Fruit fly (Drosophila melanogaster) whole organism, prepupa: Measurements from ENCODE around the gene spict.

ENCODE experiments used
- Blimp-1 ChIP-seq: fragments of 200-800 bp; sonication (Bioruptor generic); optimal IDR thresholded peaks from 3 replicates; lab custom pipeline; 2017; ENCODE audit warnings: missing biosample characterization, missing genetic modification characterization, mild to moderate bottlenecking, moderate library complexity, missing genetic modification reagents
- CG15336 ChIP-seq: fragments of 200-800 bp; sonication (Bioruptor generic); IDR thresholded peaks from 2 replicates; pipeline ENCODE4 v1.3.6; 2022; ENCODE audit warnings: missing biosample characterization, missing genetic modification characterization
- CG32006 ChIP-seq: fragments of 200-800 bp; sonication (Bioruptor generic); optimal IDR thresholded peaks from 3 replicates; lab custom pipeline; 2017; ENCODE audit warnings: missing biosample characterization, mild to moderate bottlenecking, missing genetic modification characterization
- CG7368 ChIP-seq: fragments of 200-800 bp; sonication (Bioruptor generic); optimal IDR thresholded peaks from 3 replicates; lab custom pipeline; 2016; ENCODE audit warnings: missing biosample characterization, missing genetic modification characterization
- Eip93F ChIP-seq: fragments of 200-800 bp; sonication (Bioruptor generic); optimal IDR thresholded peaks from 2 replicates; lab custom pipeline; 2016; ENCODE audit warnings: missing biosample characterization, mild to moderate bottlenecking, missing genetic modification characterization
- Hr39 ChIP-seq: fragments of 200-800 bp; sonication (Bioruptor generic); optimal IDR thresholded peaks from 2 replicates; lab custom pipeline; 2016; ENCODE audit warnings: missing biosample characterization, missing genetic modification characterization
- Lpt ChIP-seq: fragments of 200-800 bp; sonication (Bioruptor generic); optimal IDR thresholded peaks from 3 replicates; lab custom pipeline; 2016; ENCODE audit warnings: missing biosample characterization, missing genetic modification characterization
- Sox14 ChIP-seq: fragments of 200-800 bp; sonication (Bioruptor generic); optimal IDR thresholded peaks from 3 replicates; lab custom pipeline; 2016; ENCODE audit warnings: missing biosample characterization, missing genetic modification characterization
- acj6 ChIP-seq: fragments of 200-800 bp; sonication (Bioruptor generic); optimal IDR thresholded peaks from 3 replicates; lab custom pipeline; 2016; ENCODE audit warnings: missing biosample characterization, missing genetic modification characterization
- dsx ChIP-seq: fragments of 200-800 bp; optimal IDR thresholded peaks from 3 replicates; lab custom pipeline; 2019; ENCODE audit warnings: missing biosample characterization, mild to moderate bottlenecking, missing genetic modification characterization, moderate library complexity; ENCODE audit not compliant: poor library complexity, severe bottlenecking
- eg ChIP-seq: fragments of 200-800 bp; sonication (Bioruptor generic); IDR thresholded peaks from 3 replicates; pipeline ENCODE4 v1.3.6; 2022; ENCODE audit warnings: missing biosample characterization, missing genetic modification characterization
- ss ChIP-seq, 2 experiments: fragments of 200-800 bp; sonication (Bioruptor generic); optimal IDR thresholded peaks; 2 replicates in 1 of 2; 3 replicates in 1 of 2; lab custom pipeline; 2017 to 2018; ENCODE audit warnings: mild to moderate bottlenecking in 2 of 2, missing biosample characterization in 2 of 2, missing genetic modification characterization in 2 of 2, moderate library complexity in 1 of 2

DNA sequence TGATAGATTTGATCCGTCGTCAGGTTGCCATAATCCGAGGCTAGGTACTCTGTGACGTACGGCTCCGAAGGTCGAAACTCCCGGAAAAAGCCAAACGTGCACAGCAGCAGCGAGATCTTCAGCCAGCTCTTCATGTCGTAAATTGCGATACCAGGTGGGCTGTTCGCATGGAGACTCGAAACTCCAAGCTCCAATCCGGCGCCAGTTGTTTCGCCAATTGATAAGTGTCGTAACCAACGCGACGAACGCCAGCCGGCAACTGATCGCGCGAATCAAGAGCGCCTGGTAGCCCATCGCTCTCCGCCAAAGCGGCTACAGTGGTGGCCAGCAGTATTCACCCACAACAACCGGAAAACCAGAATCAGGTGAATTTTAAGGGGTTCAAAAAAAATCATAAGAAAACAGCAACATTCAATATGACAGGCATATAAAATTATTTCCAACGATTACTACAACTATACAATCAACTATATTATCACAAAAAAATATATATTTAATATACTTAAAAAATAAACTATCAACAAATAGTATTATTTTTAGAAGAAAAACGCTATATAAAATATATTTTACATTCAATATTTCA, 4.1 kb upstream of the spict start, which contains the start of gene CG17036:
- no peak for TF ChIP-seq Lpt (GFP tag; lab: Kevin White, UChicago)
- TF ChIP-seq eg = no peak; the same call in 2 of the 3 replicates
- TF ChIP-seq ss (GFP tag; optimal IDR thresholded peaks at IDR 0.05; lab: Kevin White, UChicago) = no peak
- no peak for TF ChIP-seq Hr39 (GFP tag; lab: Kevin White, UChicago)
- no peak for TF ChIP-seq Blimp-1
- no peak for TF ChIP-seq CG15336 (GFP tag; lab: Robert Waterston, UW)
- peak; percentile 49 for TF ChIP-seq CG32006
- no peak for TF ChIP-seq Sox14 (GFP tag; lab: Kevin White, UChicago)
- TF ChIP-seq Eip93F (GFP tag; lab: Kevin White, UChicago) = no peak
- TF ChIP-seq acj6 (GFP tag; lab: Kevin White, UChicago) = no peak
- TF ChIP-seq CG7368 (GFP tag; lab: Kevin White, UChicago) = no peak
- no peak for TF ChIP-seq dsx (GFP tag; lab: Kevin White, UChicago)
